Worm (Caenorhabditis elegans): Measurements from ENCODE around the gene ulp-1.

ulp-1 gene

ce11 chrIII:5181217-5181616, 11.6 kb upstream of the ulp-1 start:
- no peak for TF ChIP-seq elt-4 (tag; optimal IDR thresholded peaks at IDR 0.05)
- TF ChIP-seq ref-2 (tag; optimal IDR thresholded peaks at IDR 0.05) = no peak
- TF ChIP-seq nfya-1 (tag; optimal IDR thresholded peaks at IDR 0.05) = no peak
- TF ChIP-seq ceh-9 (tag; optimal IDR thresholded peaks at IDR 0.05) = no peak
- no peak for TF ChIP-seq ceh-19 (GFP tag; optimal IDR thresholded peaks at IDR 0.05)
- no peak for TF ChIP-seq elt-2 (tag; optimal IDR thresholded peaks at IDR 0.05)
- TF ChIP-seq ttx-3 (tag; optimal IDR thresholded peaks at IDR 0.05) = no peak

ce11 chrIII:5180588-5180987, 11.0 kb upstream of the ulp-1 start:
- no peak for TF ChIP-seq lin-11 (tag; optimal IDR thresholded peaks at IDR 0.05)
- no peak for TF ChIP-seq hlh-13 (GFP tag; optimal IDR thresholded peaks at IDR 0.05)
- TF ChIP-seq pqm-1 (tag; optimal IDR thresholded peaks at IDR 0.05) = no peak
- no peak for TF ChIP-seq tbx-7 (tag; optimal IDR thresholded peaks at IDR 0.05)
- TF ChIP-seq C38D4.7 (GFP tag; optimal IDR thresholded peaks at IDR 0.05) = no peak
- TF ChIP-seq pha-2 (tag; optimal IDR thresholded peaks at IDR 0.05) = no peak
- TF ChIP-seq ceh-19 (GFP tag; optimal IDR thresholded peaks at IDR 0.05) = no peak
- TF ChIP-seq tbx-2 (tag; optimal IDR thresholded peaks at IDR 0.05) = no peak
- TF ChIP-seq ztf-16 (tag; optimal IDR thresholded peaks at IDR 0.05) = no peak
- no peak for TF ChIP-seq hlh-8 (tag; optimal IDR thresholded peaks at IDR 0.05)
- TF ChIP-seq ceh-30 (tag; optimal IDR thresholded peaks at IDR 0.05) = no peak
- no peak for TF ChIP-seq nfya-1 (tag; optimal IDR thresholded peaks at IDR 0.05)
- no peak for TF ChIP-seq sox-2 (GFP tag; IDR thresholded peaks at IDR 0.05)

- no peak for TF ChIP-seq tbx-7 (tag; optimal IDR thresholded peaks at IDR 0.05)
- no peak for TF ChIP-seq hlh-6 (tag; optimal IDR thresholded peaks at IDR 0.05)
- no peak for TF ChIP-seq sox-2 (GFP tag; IDR thresholded peaks at IDR 0.05)
- TF ChIP-seq lim-6 (tag; optimal IDR thresholded peaks at IDR 0.05) = no peak
- TF ChIP-seq nfya-1 (tag; optimal IDR thresholded peaks at IDR 0.05) = peak; percentile 54
These were observed 9.6 kb upstream of the ulp-1 start for ce11 chrIII:5179166-5179565.

- TF ChIP-seq pax-1 (tag; optimal IDR thresholded peaks at IDR 0.05) (no peak), elt-4 (tag; optimal IDR thresholded peaks at IDR 0.05) (no peak), zip-5 (tag; optimal IDR thresholded peaks at IDR 0.05) (no peak), K09A11.1 (tag; optimal IDR thresholded peaks at IDR 0.05; ENCODE audit: insufficient read depth) (no peak), pha-4 (tag; optimal IDR thresholded peaks at IDR 0.05) (no peak), pros-1 (tag; optimal IDR thresholded peaks at IDR 0.05) (no peak), ama-1 (optimal IDR thresholded peaks at IDR 0.05) (no peak), ahr-1 (tag; optimal IDR thresholded peaks at IDR 0.05) (no peak), hlh-30 (tag; optimal IDR thresholded peaks at IDR 0.05; ENCODE audit: insufficient read depth) (no peak), pha-2 (tag; optimal IDR thresholded peaks at IDR 0.05) (no peak), ceh-31 (tag; optimal IDR thresholded peaks at IDR 0.05) (no peak), ets-4 (tag; optimal IDR thresholded peaks at IDR 0.05) (no peak), sox-4 (tag; optimal IDR thresholded peaks at IDR 0.05) (no peak), pag-3 (tag; optimal IDR thresholded peaks at IDR 0.05; ENCODE audit: borderline replicate concordance) (no peak)
These were observed 4.0 kb upstream of the ulp-1 start, which contains the start of gene cid-1 for ce11 chrIII:5173622-5174021. cid-1 (plus strand) TSS chrIII:5173922.

- TF ChIP-seq unc-42 (tag; optimal IDR thresholded peaks at IDR 0.05) (no peak), nhr-11 (tag; optimal IDR thresholded peaks at IDR 0.05) (no peak), pros-1 (tag; optimal IDR thresholded peaks at IDR 0.05) (no peak), pax-1 (tag; optimal IDR thresholded peaks at IDR 0.05) (no peak), ceh-30 (tag; optimal IDR thresholded peaks at IDR 0.05) (no peak), ceh-9 (tag; optimal IDR thresholded peaks at IDR 0.05) (no peak), sox-2 (GFP tag; IDR thresholded peaks at IDR 0.05) (no peak), pat-9 (tag; optimal IDR thresholded peaks at IDR 0.05) (no peak), C08G9.2 (tag; optimal IDR thresholded peaks at IDR 0.05) (no peak), pha-2 (tag; optimal IDR thresholded peaks at IDR 0.05) (no peak), ceh-48 (tag; optimal IDR thresholded peaks at IDR 0.05) (no peak), nhr-232 (tag; optimal IDR thresholded peaks at IDR 0.05) (no peak), odd-2 (tag; optimal IDR thresholded peaks at IDR 0.05) (no peak), K09A11.1 (tag; optimal IDR thresholded peaks at IDR 0.05; ENCODE audit: insufficient read depth) (no peak), hlh-8 (tag; optimal IDR thresholded peaks at IDR 0.05) (no peak), npax-4 (tag; optimal IDR thresholded peaks at IDR 0.05) (no peak), madf-2 (tag; optimal IDR thresholded peaks at IDR 0.05) (no peak), hlh-13 (GFP tag; optimal IDR thresholded peaks at IDR 0.05) (no peak), ceh-2 (tag; optimal IDR thresholded peaks at IDR 0.05) (no peak)
These were observed 3.5 kb upstream of the ulp-1 start, which contains the start of gene emb-1 for ce11 chrIII:5173139-5173538. emb-1 (plus strand) TSS chrIII:5173439.

All from whole organism, late embryonic.